Worm (Caenorhabditis elegans) whole organism, L2 larva: ENCODE measurements around the gene M02E1.4.

Experiments used
- aly-2 ChIP-seq: fragments of 150-350 bp; optimal IDR thresholded peaks from 2 replicates; lab custom pipeline; 2014; ENCODE audit warnings: missing biosample characterization, missing genetic modification characterization
- blmp-1 ChIP-seq: sonication (generic microtip); optimal IDR thresholded peaks from 2 replicates; lab custom pipeline; 2017; ENCODE audit warnings: missing genetic modification characterization, mild to moderate bottlenecking, missing compliant biosample characterization, antibody characterized with exemption, moderate library complexity; ENCODE audit not compliant: insufficient read depth
- ceh-16 ChIP-seq: fragments of 150-350 bp; optimal IDR thresholded peaks from 2 replicates; lab custom pipeline; 2014; ENCODE audit warnings: missing biosample characterization, missing genetic modification characterization
- elt-1 ChIP-seq: fragments of 150-350 bp; optimal IDR thresholded peaks from 2 replicates; lab custom pipeline; 2014; ENCODE audit warnings: missing biosample characterization, missing genetic modification characterization
- nhr-10 ChIP-seq: sonication (generic microtip); optimal IDR thresholded peaks from 2 replicates; lab custom pipeline; 2017; ENCODE audit warnings: missing biosample characterization, missing genetic modification characterization
- nhr-12 ChIP-seq: fragments of 150-350 bp; optimal IDR thresholded peaks from 2 replicates; lab custom pipeline; 2014; ENCODE audit warnings: missing biosample characterization, missing genetic modification characterization
- nhr-6 ChIP-seq: fragments of 150-350 bp; optimal IDR thresholded peaks from 2 replicates; lab custom pipeline; 2014; ENCODE audit warnings: missing biosample characterization, missing genetic modification characterization
- snpc-4 ChIP-seq: fragments of 150-350 bp; optimal IDR thresholded peaks from 2 replicates; lab custom pipeline; 2014; ENCODE audit warnings: missing biosample characterization, missing genetic modification characterization
- unc-62 ChIP-seq: fragments of 150-350 bp; optimal IDR thresholded peaks from 2 replicates; lab custom pipeline; 2014; ENCODE audit warnings: missing biosample characterization, missing genetic modification reagents, missing genetic modification characterization
- zag-1 ChIP-seq: fragments of 150-350 bp; optimal IDR thresholded peaks from 2 replicates; lab custom pipeline; 2014; ENCODE audit warnings: missing biosample characterization, missing genetic modification characterization

ce11 chrX:309076-309475 lies 4.0 kb upstream of the M02E1.4 start:
- TF ChIP-seq ceh-16 (tag; lab: Kevin White, UChicago) (no peak), nhr-6 (no peak), snpc-4 (tag; lab: Kevin White, UChicago) (no peak), zag-1 (tag; lab: Kevin White, UChicago) (no peak), unc-62 (GFP tag; lab: Kevin White, UChicago) (no peak), blmp-1 (tag; lab: Kevin White, UChicago) (no peak), aly-2 (tag; lab: Kevin White, UChicago) (no peak), nhr-12 (no peak), nhr-10 (tag; lab: Kevin White, UChicago) (no peak), elt-1 (tag; lab: Kevin White, UChicago) (no peak)
